Fruit fly (Drosophila melanogaster) whole organism, embryonic: Measurements from ENCODE around the gene CG6142.

Experiments
- Ada2b ChIP-seq: fragments of 200-800 bp; sonication (Bioruptor generic); IDR thresholded peaks from 2 replicates; pipeline ENCODE4 v1.3.6; 2022; ENCODE audit warnings: missing biosample characterization, missing genetic modification characterization
- Asciz ChIP-seq: fragments of 200-800 bp; sonication (Bioruptor generic); optimal IDR thresholded peaks from 2 replicates; lab custom pipeline; 2017; ENCODE audit warnings: missing biosample characterization, mild to moderate bottlenecking, missing genetic modification characterization, missing genetic modification reagents
- Atf6 ChIP-seq: fragments of 200-800 bp; sonication (Bioruptor generic); IDR thresholded peaks from 2 replicates; pipeline ENCODE4 v1.3.6; 2022; ENCODE audit warnings: missing biosample characterization, missing genetic modification characterization
- CG13123 ChIP-seq: fragments of 200-800 bp; sonication (Bioruptor generic); optimal IDR thresholded peaks from 2 replicates; lab custom pipeline; 2016; ENCODE audit warnings: missing biosample characterization, missing genetic modification characterization
- CG1529 ChIP-seq: fragments of 200-800 bp; sonication (Bioruptor generic); optimal IDR thresholded peaks from 3 replicates; lab custom pipeline; 2018; ENCODE audit warnings: missing biosample characterization, missing genetic modification characterization
- CG17328 ChIP-seq: fragments of 200-800 bp; sonication (Bioruptor generic); IDR thresholded peaks from 2 replicates; pipeline ENCODE4 v1.3.6; 2022; ENCODE audit warnings: missing biosample characterization, missing genetic modification characterization
- CG3065 ChIP-seq: fragments of 200-800 bp; sonication (Bioruptor generic); optimal IDR thresholded peaks from 2 replicates; lab custom pipeline; 2016; ENCODE audit warnings: missing biosample characterization, missing genetic modification characterization
- CG32772 ChIP-seq: fragments of 200-800 bp; sonication (Bioruptor generic); IDR thresholded peaks from 2 replicates; pipeline ENCODE4 v1.3.6; 2022; ENCODE audit warnings: missing biosample characterization, missing genetic modification characterization
- CG4617 ChIP-seq: fragments of 200-800 bp; sonication (Bioruptor generic); optimal IDR thresholded peaks from 3 replicates; lab custom pipeline; 2016; ENCODE audit warnings: missing biosample characterization, missing genetic modification characterization, borderline replicate concordance
- CG5953 ChIP-seq: fragments of 200-800 bp; sonication (Bioruptor generic); IDR thresholded peaks from 2 replicates; pipeline ENCODE4 v1.3.6; 2022; ENCODE audit warnings: missing biosample characterization, missing genetic modification characterization
- CG6654 ChIP-seq: fragments of 200-800 bp; sonication (Bioruptor generic); optimal IDR thresholded peaks from 2 replicates; lab custom pipeline; 2017; ENCODE audit warnings: missing biosample characterization, mild to moderate bottlenecking, missing genetic modification characterization
- CG6689 ChIP-seq: fragments of 200-800 bp; sonication (Bioruptor generic); IDR thresholded peaks from 2 replicates; pipeline ENCODE4 v1.3.6; 2022; ENCODE audit warnings: missing biosample characterization, missing genetic modification characterization
- CG7839 ChIP-seq: fragments of 200-800 bp; sonication (Bioruptor generic); optimal IDR thresholded peaks from 3 replicates; lab custom pipeline; 2018; ENCODE audit warnings: missing biosample characterization, mild to moderate bottlenecking, missing genetic modification characterization, moderate library complexity
- CG7963 ChIP-seq: fragments of 200-800 bp; sonication (Bioruptor generic); IDR thresholded peaks from 3 replicates; pipeline ENCODE4 v1.3.6; 2022; ENCODE audit warnings: missing biosample characterization, missing genetic modification characterization; ENCODE audit not compliant: partially characterized antibody
- CG7987 ChIP-seq: fragments of 200-800 bp; sonication (Bioruptor generic); optimal IDR thresholded peaks from 2 replicates; lab custom pipeline; 2018; ENCODE audit warnings: missing biosample characterization, mild to moderate bottlenecking, missing genetic modification characterization, moderate library complexity
- CG8478 ChIP-seq: fragments of >200 bp; optimal IDR thresholded peaks from 2 replicates; lab custom pipeline; 2018
- CG8944 ChIP-seq: fragments of 200-800 bp; sonication (Bioruptor generic); optimal IDR thresholded peaks from 3 replicates; lab custom pipeline; 2016; ENCODE audit warnings: missing biosample characterization, missing genetic modification characterization
- CG9215 ChIP-seq: fragments of 200-800 bp; sonication (Bioruptor generic); IDR thresholded peaks from 2 replicates; pipeline ENCODE4 v1.3.6; 2022; ENCODE audit warnings: missing biosample characterization, missing genetic modification characterization
- CHES-1-like ChIP-seq: fragments of 200-800 bp; sonication (Bioruptor generic); optimal IDR thresholded peaks from 2 replicates; lab custom pipeline; 2016; ENCODE audit warnings: missing biosample characterization, missing genetic modification characterization
- Fer2 ChIP-seq: fragments of 200-800 bp; sonication (Bioruptor generic); optimal IDR thresholded peaks from 2 replicates; lab custom pipeline; 2018; ENCODE audit warnings: missing biosample characterization, mild to moderate bottlenecking, missing genetic modification characterization, moderate library complexity
- Gsc ChIP-seq: fragments of 200-800 bp; sonication (Bioruptor generic); IDR thresholded peaks from 2 replicates; pipeline ENCODE4 v1.3.6; 2022; ENCODE audit warnings: missing biosample characterization, missing genetic modification characterization
- Gug ChIP-seq: fragments of 200-800 bp; sonication (Bioruptor generic); IDR thresholded peaks from 4 replicates; pipeline ENCODE4 v1.3.6; 2022; ENCODE audit warnings: missing biosample characterization, missing genetic modification characterization
- HLH4C ChIP-seq: fragments of 200-800 bp; sonication (Bioruptor generic); IDR thresholded peaks from 3 replicates; pipeline ENCODE4 v1.3.6; 2022; ENCODE audit warnings: missing biosample characterization, missing genetic modification characterization; ENCODE audit not compliant: partially characterized antibody
- Hmx ChIP-seq: fragments of 200-800 bp; sonication (Bioruptor generic); optimal IDR thresholded peaks from 2 replicates; lab custom pipeline; 2016; ENCODE audit warnings: missing biosample characterization, missing genetic modification characterization
- Hr3 ChIP-seq: fragments of 200-800 bp; sonication (Bioruptor generic); optimal IDR thresholded peaks from 3 replicates; lab custom pipeline; 2016; ENCODE audit warnings: missing biosample characterization, missing genetic modification characterization
- Mrtf ChIP-seq: fragments of 200-800 bp; sonication (Bioruptor generic); IDR thresholded peaks from 3 replicates; pipeline ENCODE4 v1.3.6; 2022; ENCODE audit warnings: missing biosample characterization, missing genetic modification characterization
- Side ChIP-seq: fragments of 200-800 bp; sonication (Bioruptor generic); optimal IDR thresholded peaks from 2 replicates; lab custom pipeline; 2016; ENCODE audit warnings: missing biosample characterization, missing genetic modification characterization
- amos ChIP-seq: fragments of 200-800 bp; sonication (Bioruptor generic); IDR thresholded peaks from 2 replicates; pipeline ENCODE4 v1.3.6; 2022; ENCODE audit warnings: missing biosample characterization, missing genetic modification characterization; ENCODE audit not compliant: partially characterized antibody
- bab2 ChIP-seq: fragments of 200-800 bp; sonication (Bioruptor generic); optimal IDR thresholded peaks from 2 replicates; lab custom pipeline; 2016; ENCODE audit warnings: missing biosample characterization, missing genetic modification characterization
- bbx ChIP-seq: fragments of 200-800 bp; sonication (Bioruptor generic); IDR thresholded peaks from 2 replicates; pipeline ENCODE4 v1.3.6; 2022; ENCODE audit warnings: missing biosample characterization, missing genetic modification characterization; ENCODE audit not compliant: partially characterized antibody
- dan ChIP-seq: fragments of 200-800 bp; sonication (Bioruptor generic); IDR thresholded peaks from 2 replicates; pipeline ENCODE4 v1.3.6; 2022; ENCODE audit warnings: missing biosample characterization, missing genetic modification characterization
- danr ChIP-seq: fragments of 200-800 bp; sonication (Bioruptor generic); IDR thresholded peaks from 2 replicates; pipeline ENCODE4 v1.3.6; 2022; ENCODE audit warnings: missing biosample characterization, missing genetic modification characterization
- dati ChIP-seq: fragments of 200-800 bp; sonication (Bioruptor generic); IDR thresholded peaks from 2 replicates; pipeline ENCODE4 v1.3.6; 2022; ENCODE audit warnings: missing biosample characterization, missing genetic modification characterization
- disco-r ChIP-seq: fragments of 200-800 bp; sonication (Bioruptor generic); optimal IDR thresholded peaks from 2 replicates; lab custom pipeline; 2016; ENCODE audit warnings: missing biosample characterization, missing genetic modification characterization
- fd3F ChIP-seq: fragments of 200-800 bp; sonication (Bioruptor generic); optimal IDR thresholded peaks from 2 replicates; lab custom pipeline; 2018; ENCODE audit warnings: missing biosample characterization, mild to moderate bottlenecking, missing genetic modification characterization, moderate library complexity
- fu2 ChIP-seq: fragments of 200-800 bp; sonication (Bioruptor generic); optimal IDR thresholded peaks from 2 replicates; lab custom pipeline; 2016; ENCODE audit warnings: missing biosample characterization, missing genetic modification characterization
- gce ChIP-seq: fragments of 200-800 bp; sonication (Bioruptor generic); IDR thresholded peaks from 3 replicates; pipeline ENCODE4 v1.3.6; 2022; ENCODE audit warnings: missing biosample characterization, missing genetic modification characterization
- gsb ChIP-seq: fragments of 200-800 bp; sonication (Bioruptor generic); IDR thresholded peaks from 2 replicates; pipeline ENCODE4 v1.3.6; 2022; ENCODE audit warnings: missing biosample characterization, missing genetic modification characterization
- nerfin-2 ChIP-seq: fragments of 200-800 bp; sonication (Bioruptor generic); IDR thresholded peaks from 2 replicates; pipeline ENCODE4 v1.3.6; 2022; ENCODE audit warnings: missing biosample characterization, missing genetic modification characterization; ENCODE audit not compliant: partially characterized antibody
- nmo ChIP-seq: fragments of 200-800 bp; sonication (Bioruptor generic); optimal IDR thresholded peaks from 2 replicates; lab custom pipeline; 2018; ENCODE audit warnings: missing biosample characterization, mild to moderate bottlenecking, missing genetic modification characterization, moderate library complexity
- nom ChIP-seq: fragments of 200-800 bp; sonication (Bioruptor generic); optimal IDR thresholded peaks from 2 replicates; lab custom pipeline; 2017; ENCODE audit warnings: missing biosample characterization, missing genetic modification characterization, mild to moderate bottlenecking, moderate library complexity, missing genetic modification reagents
- prd ChIP-seq, 3 experiments: fragments of >200 bp in 2 of 3; fragments of 200-800 bp in 1 of 3; sonication (Bioruptor generic) in 1 of 3; optimal IDR thresholded peaks in 2 of 3; IDR thresholded peaks in 1 of 3; 2 replicates in 2 of 3; 3 replicates in 1 of 3; pipeline versions ENCODE4 v1.3.6 to Lab custom; 2017 to 2022; ENCODE audit warnings: missing biosample characterization in 1 of 3, missing genetic modification characterization in 1 of 3
- pros ChIP-seq: fragments of 200-800 bp; sonication (Bioruptor generic); optimal IDR thresholded peaks from 3 replicates; lab custom pipeline; 2019; ENCODE audit warnings: missing biosample characterization, mild to moderate bottlenecking, missing genetic modification characterization, moderate library complexity
- ranshi ChIP-seq: fragments of 200-800 bp; sonication (Bioruptor generic); IDR thresholded peaks from 2 replicates; pipeline ENCODE4 v1.3.6; 2022; ENCODE audit warnings: missing biosample characterization, missing genetic modification characterization
- ro ChIP-seq: fragments of 200-800 bp; sonication (Bioruptor generic); IDR thresholded peaks from 2 replicates; pipeline ENCODE4 v1.3.6; 2022; ENCODE audit warnings: missing biosample characterization, missing genetic modification characterization
- sna ChIP-seq: fragments of 200-800 bp; sonication (Bioruptor generic); IDR thresholded peaks from 2 replicates; pipeline ENCODE4 v1.3.6; 2022; ENCODE audit warnings: missing biosample characterization, missing genetic modification characterization; ENCODE audit not compliant: partially characterized antibody
- ssp ChIP-seq: fragments of 200-800 bp; sonication (Bioruptor generic); IDR thresholded peaks from 2 replicates; pipeline ENCODE4 v1.3.6; 2022; ENCODE audit warnings: missing biosample characterization, missing genetic modification characterization
- tio ChIP-seq: fragments of 200-800 bp; sonication (Bioruptor generic); optimal IDR thresholded peaks from 2 replicates; lab custom pipeline; 2017; ENCODE audit warnings: missing biosample characterization, missing genetic modification characterization, inconsistent platforms
- wek ChIP-seq: fragments of 200-800 bp; sonication (Bioruptor generic); optimal IDR thresholded peaks from 3 replicates; lab custom pipeline; 2018; ENCODE audit warnings: missing biosample characterization, mild to moderate bottlenecking, missing genetic modification characterization, moderate library complexity
- z ChIP-seq: fragments of 200-800 bp; sonication (Bioruptor generic); IDR thresholded peaks from 3 replicates; pipeline ENCODE4 v1.3.6; 2022; ENCODE audit warnings: missing biosample characterization, missing genetic modification characterization

The CG6142 gene

DNA sequence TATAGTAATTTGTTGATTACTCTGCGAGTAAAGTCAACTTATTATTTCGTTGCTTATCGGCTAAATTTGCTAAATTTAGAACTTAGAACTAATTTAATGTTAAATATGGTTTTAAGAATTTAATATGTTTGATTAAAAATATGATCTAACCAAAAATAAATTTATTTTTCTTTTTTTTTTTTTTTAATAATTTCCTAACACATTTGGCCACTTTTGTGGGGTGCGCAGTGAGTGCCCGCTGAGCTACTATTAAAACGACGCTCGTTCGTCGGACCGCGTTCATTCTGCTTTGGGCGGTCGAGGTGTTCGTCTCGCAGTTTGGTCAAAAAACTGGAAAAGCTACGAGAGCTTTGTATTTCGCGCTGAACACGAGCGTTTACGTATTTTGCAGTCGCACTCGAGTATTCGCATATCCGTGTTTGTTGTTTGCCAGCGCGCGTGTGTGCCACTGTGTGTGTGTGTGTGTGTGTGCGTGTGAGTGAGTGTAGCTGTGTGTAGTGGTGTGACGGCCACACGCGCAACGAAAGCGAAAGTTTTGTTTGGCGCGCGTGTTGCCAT is 26.3 kb upstream of the CG6142 start, which contains the start of gene Cipc (continued):
- TF ChIP-seq CG4617 (no peak), nmo (GFP tag; lab: Kevin White, UChicago) (peak; percentile 81), Atf6 (GFP tag; lab: Robert Waterston, UW) (no peak; the same call in none of the 2 replicates), CG8478 (lab: Kevin White, UChicago) (no peak), Fer2 (peak; percentile 45), bab2 (GFP tag; lab: Kevin White, UChicago) (no peak), CG17328 (peak; percentile 52; the same call in 1 of the 2 replicates), bbx (peak; percentile 35; the same call in 1 of the 2 replicates), Gug (peak; percentile 41; the same call in 1 of the 4 replicates), CG9215 (GFP tag; lab: Robert Waterston, UW) (peak; percentile 64), Hmx (GFP tag; lab: Kevin White, UChicago) (no peak), danr (GFP tag; lab: Robert Waterston, UW) (no peak; the same call in 1 of the 2 replicates), Ada2b (GFP tag; lab: Robert Waterston, UW) (peak; percentile 74), nerfin-2 (GFP tag; lab: Robert Waterston, UW) (no peak), ssp (GFP tag; lab: Robert Waterston, UW) (no peak), CG7839 (peak; percentile 86), HLH4C (GFP tag; lab: Robert Waterston, UW) (no peak; the same call in 2 of the 3 replicates), CG32772 (peak; percentile 63; the same call in 1 of the 2 replicates), dan (GFP tag; lab: Robert Waterston, UW) (no peak), CG7963 (GFP tag; lab: Robert Waterston, UW) (no peak), CG6654 (GFP tag; lab: Kevin White, UChicago) (peak; percentile 29), CG5953 (GFP tag; lab: Robert Waterston, UW) (peak; percentile 33; the same call in 1 of the 2 replicates), gsb (peak; percentile 80), amos (GFP tag; lab: Robert Waterston, UW) (peak; percentile 42; the same call in 1 of the 2 replicates), Hr3 (GFP tag; lab: Kevin White, UChicago) (peak; percentile 47), sna (no peak), wek (GFP tag; lab: Kevin White, UChicago) (no peak), ro (no peak), gce (no peak), CHES-1-like (GFP tag; lab: Kevin White, UChicago) (no peak), CG8944 (GFP tag; lab: Kevin White, UChicago) (peak; percentile 18), nom (GFP tag; lab: Kevin White, UChicago) (peak; percentile 46), Side (peak; percentile 37), CG3065 (GFP tag; lab: Kevin White, UChicago) (no peak), prd (optimal IDR thresholded peaks at IDR 0.05; lab: Kevin White, UChicago) (no peak), prd (GFP tag; IDR thresholded peaks at IDR 0.05; lab: Robert Waterston, UW) (peak; percentile 72), fd3F (GFP tag; lab: Kevin White, UChicago) (peak; percentile 63), disco-r (GFP tag; lab: Kevin White, UChicago) (no peak), Gsc (no peak), Mrtf (GFP tag; lab: Robert Waterston, UW) (no peak; the same call in 1 of the 3 replicates), Asciz (GFP tag; lab: Kevin White, UChicago) (peak; percentile 77), z (GFP tag; lab: Robert Waterston, UW) (0 out of 3 replicates have a peak, but pooled peaks have one; percentile 27), CG6689 (GFP tag; lab: Robert Waterston, UW) (peak; percentile 78), ranshi (GFP tag; lab: Robert Waterston, UW) (peak; percentile 66), CG7987 (peak; percentile 67), pros (no peak), CG1529 (GFP tag; lab: Kevin White, UChicago) (no peak), tio (GFP tag; lab: Kevin White, UChicago) (no peak), CG13123 (GFP tag; lab: Kevin White, UChicago) (no peak), fu2 (no peak), dati (no peak)
